Fruit fly (Drosophila melanogaster) whole organism, prepupa: ENCODE measurements around the gene moi.

Experiments
- Blimp-1 ChIP-seq: fragments of 200-800 bp; sonication (Bioruptor generic); optimal IDR thresholded peaks from 3 replicates; lab custom pipeline; 2017; ENCODE audit warnings: missing biosample characterization, missing genetic modification characterization, mild to moderate bottlenecking, moderate library complexity, missing genetic modification reagents
- CG10631 ChIP-seq: fragments of 200-800 bp; sonication (Bioruptor generic); optimal IDR thresholded peaks from 2 replicates; lab custom pipeline; 2016; ENCODE audit warnings: missing biosample characterization, missing genetic modification characterization
- CG10669 ChIP-seq: fragments of 200-800 bp; sonication (Bioruptor generic); optimal IDR thresholded peaks from 3 replicates; lab custom pipeline; 2018; ENCODE audit warnings: missing biosample characterization, mild to moderate bottlenecking, missing genetic modification characterization, moderate library complexity
- CG11294 ChIP-seq: fragments of 200-800 bp; sonication (Bioruptor generic); IDR thresholded peaks from 2 replicates; pipeline ENCODE4 v1.3.6; 2022; ENCODE audit warnings: missing biosample characterization, missing genetic modification characterization
- CG11762 ChIP-seq: fragments of 200-800 bp; sonication (Bioruptor generic); optimal IDR thresholded peaks from 3 replicates; lab custom pipeline; 2016; ENCODE audit warnings: missing biosample characterization, missing genetic modification characterization; ENCODE audit not compliant: insufficient read depth
- CG1621 ChIP-seq: fragments of 200-800 bp; sonication (Bioruptor generic); optimal IDR thresholded peaks from 3 replicates; lab custom pipeline; 2018; ENCODE audit warnings: missing biosample characterization, mild to moderate bottlenecking, missing genetic modification characterization
- CG3032 ChIP-seq: fragments of 200-800 bp; optimal IDR thresholded peaks from 2 replicates; lab custom pipeline; 2019; ENCODE audit warnings: missing biosample characterization, mild to moderate bottlenecking, missing genetic modification characterization, moderate library complexity
- CG31627 ChIP-seq: fragments of 200-800 bp; sonication (Bioruptor generic); optimal IDR thresholded peaks from 3 replicates; lab custom pipeline; 2016; ENCODE audit warnings: missing biosample characterization, missing genetic modification characterization
- CG32006 ChIP-seq: fragments of 200-800 bp; sonication (Bioruptor generic); optimal IDR thresholded peaks from 3 replicates; lab custom pipeline; 2017; ENCODE audit warnings: missing biosample characterization, mild to moderate bottlenecking, missing genetic modification characterization
- CG34406 ChIP-seq: fragments of 200-800 bp; sonication (Bioruptor generic); optimal IDR thresholded peaks from 3 replicates; lab custom pipeline; 2016; ENCODE audit warnings: missing biosample characterization, missing genetic modification characterization
- CG3919 ChIP-seq: fragments of 200-800 bp; sonication (Bioruptor generic); optimal IDR thresholded peaks from 3 replicates; lab custom pipeline; 2016; ENCODE audit warnings: missing biosample characterization, missing genetic modification characterization
- CG4318 ChIP-seq: fragments of 200-800 bp; sonication (Bioruptor generic); optimal IDR thresholded peaks from 3 replicates; lab custom pipeline; 2017; ENCODE audit warnings: missing biosample characterization, mild to moderate bottlenecking, missing genetic modification characterization
- CG6163 ChIP-seq: fragments of 200-800 bp; sonication (Bioruptor generic); IDR thresholded peaks from 3 replicates; pipeline ENCODE4 v1.3.6; 2022; ENCODE audit warnings: missing biosample characterization, missing genetic modification characterization
- CG6276 ChIP-seq: fragments of 200-800 bp; sonication (Bioruptor generic); optimal IDR thresholded peaks from 2 replicates; lab custom pipeline; 2017; ENCODE audit warnings: missing biosample characterization, mild to moderate bottlenecking, missing genetic modification characterization
- CG6792 ChIP-seq: fragments of 200-800 bp; sonication (Bioruptor generic); optimal IDR thresholded peaks from 3 replicates; lab custom pipeline; 2016; ENCODE audit warnings: missing biosample characterization, missing genetic modification characterization
- CG7368 ChIP-seq: fragments of 200-800 bp; sonication (Bioruptor generic); optimal IDR thresholded peaks from 3 replicates; lab custom pipeline; 2016; ENCODE audit warnings: missing biosample characterization, missing genetic modification characterization
- CG8119 ChIP-seq: fragments of 200-800 bp; sonication (Bioruptor generic); IDR thresholded peaks from 3 replicates; pipeline ENCODE4 v1.3.6; 2022; ENCODE audit warnings: missing biosample characterization, missing genetic modification characterization
- CG8319 ChIP-seq: fragments of 200-800 bp; sonication (Bioruptor generic); optimal IDR thresholded peaks from 3 replicates; lab custom pipeline; 2016; ENCODE audit warnings: missing biosample characterization, missing genetic modification characterization
- CG8632 ChIP-seq: fragments of 200-800 bp; sonication (Bioruptor generic); optimal IDR thresholded peaks from 3 replicates; lab custom pipeline; 2016; ENCODE audit warnings: missing biosample characterization, missing genetic modification characterization
- CG9139 ChIP-seq: fragments of 200-800 bp; sonication (Bioruptor generic); optimal IDR thresholded peaks from 3 replicates; lab custom pipeline; 2017; ENCODE audit warnings: missing biosample characterization, mild to moderate bottlenecking, missing genetic modification characterization
- Eip75B ChIP-seq: fragments of 200-800 bp; sonication (Bioruptor generic); optimal IDR thresholded peaks from 3 replicates; lab custom pipeline; 2016; ENCODE audit warnings: missing biosample characterization, missing genetic modification characterization
- Eip78C ChIP-seq: fragments of 200-800 bp; sonication (Bioruptor generic); peaks from one replicate; lab custom pipeline; 2016; ENCODE audit warnings: missing biosample characterization, missing genetic modification characterization
- Eip93F ChIP-seq: fragments of 200-800 bp; sonication (Bioruptor generic); optimal IDR thresholded peaks from 2 replicates; lab custom pipeline; 2016; ENCODE audit warnings: missing biosample characterization, mild to moderate bottlenecking, missing genetic modification characterization
- Ets21C ChIP-seq: fragments of 200-800 bp; sonication (Bioruptor generic); optimal IDR thresholded peaks from 3 replicates; lab custom pipeline; 2016; ENCODE audit warnings: missing biosample characterization, missing genetic modification characterization
- Ets96B ChIP-seq: fragments of 200-800 bp; optimal IDR thresholded peaks from 2 replicates; lab custom pipeline; 2019; ENCODE audit warnings: missing biosample characterization, mild to moderate bottlenecking, missing genetic modification characterization, moderate library complexity
- Gug ChIP-seq: fragments of 200-800 bp; sonication (Bioruptor generic); IDR thresholded peaks from 2 replicates; pipeline ENCODE4 v1.3.6; 2022; ENCODE audit warnings: missing biosample characterization, missing genetic modification characterization
- Hr38 ChIP-seq: sonication (Bioruptor generic); optimal IDR thresholded peaks from 2 replicates; lab custom pipeline; 2016; ENCODE audit warnings: missing biosample characterization, missing genetic modification characterization
- Hr39 ChIP-seq: fragments of 200-800 bp; sonication (Bioruptor generic); optimal IDR thresholded peaks from 2 replicates; lab custom pipeline; 2016; ENCODE audit warnings: missing biosample characterization, missing genetic modification characterization
- Hr4 ChIP-seq: fragments of 200-800 bp; sonication (Bioruptor generic); optimal IDR thresholded peaks from 3 replicates; lab custom pipeline; 2016; ENCODE audit warnings: missing biosample characterization, missing genetic modification characterization
- Lpt ChIP-seq: fragments of 200-800 bp; sonication (Bioruptor generic); optimal IDR thresholded peaks from 3 replicates; lab custom pipeline; 2016; ENCODE audit warnings: missing biosample characterization, missing genetic modification characterization
- OdsH ChIP-seq: fragments of 200-800 bp; sonication (Bioruptor generic); optimal IDR thresholded peaks from 3 replicates; lab custom pipeline; 2016; ENCODE audit warnings: missing biosample characterization, missing genetic modification characterization
- Smox ChIP-seq: fragments of 200-800 bp; sonication (Bioruptor generic); optimal IDR thresholded peaks from 3 replicates; lab custom pipeline; 2016; ENCODE audit warnings: missing biosample characterization, missing genetic modification characterization
- Sox102F ChIP-seq: fragments of 200-800 bp; sonication (Bioruptor generic); optimal IDR thresholded peaks from 2 replicates; lab custom pipeline; 2016; ENCODE audit warnings: missing biosample characterization, mild to moderate bottlenecking, missing genetic modification characterization
- Sox14 ChIP-seq: fragments of 200-800 bp; sonication (Bioruptor generic); optimal IDR thresholded peaks from 3 replicates; lab custom pipeline; 2016; ENCODE audit warnings: missing biosample characterization, missing genetic modification characterization
- Sox15 ChIP-seq: fragments of 200-800 bp; sonication (Bioruptor generic); optimal IDR thresholded peaks from 3 replicates; lab custom pipeline; 2016; ENCODE audit warnings: missing biosample characterization, missing genetic modification characterization
- achi ChIP-seq: fragments of 200-800 bp; sonication (Bioruptor generic); optimal IDR thresholded peaks from 3 replicates; lab custom pipeline; 2016; ENCODE audit warnings: missing biosample characterization, missing genetic modification characterization
- acj6 ChIP-seq: fragments of 200-800 bp; sonication (Bioruptor generic); optimal IDR thresholded peaks from 3 replicates; lab custom pipeline; 2016; ENCODE audit warnings: missing biosample characterization, missing genetic modification characterization
- cyc ChIP-seq: fragments of 200-800 bp; sonication (Bioruptor generic); optimal IDR thresholded peaks from 3 replicates; lab custom pipeline; 2016; ENCODE audit warnings: missing biosample characterization, missing genetic modification characterization
- dsx ChIP-seq: fragments of 200-800 bp; optimal IDR thresholded peaks from 3 replicates; lab custom pipeline; 2019; ENCODE audit warnings: missing biosample characterization, mild to moderate bottlenecking, missing genetic modification characterization, moderate library complexity; ENCODE audit not compliant: poor library complexity, severe bottlenecking
- eg ChIP-seq: fragments of 200-800 bp; sonication (Bioruptor generic); IDR thresholded peaks from 3 replicates; pipeline ENCODE4 v1.3.6; 2022; ENCODE audit warnings: missing biosample characterization, missing genetic modification characterization
- esn ChIP-seq: fragments of 200-800 bp; sonication (Bioruptor generic); optimal IDR thresholded peaks from 2 replicates; lab custom pipeline; 2016; ENCODE audit warnings: missing biosample characterization, mild to moderate bottlenecking, missing genetic modification characterization, moderate library complexity
- fd59A ChIP-seq: fragments of 200-800 bp; sonication (Bioruptor generic); optimal IDR thresholded peaks from 2 replicates; lab custom pipeline; 2017; ENCODE audit warnings: missing biosample characterization, mild to moderate bottlenecking, missing genetic modification characterization, missing genetic modification reagents
- fd85E ChIP-seq: fragments of 200-800 bp; sonication (Bioruptor generic); optimal IDR thresholded peaks from 3 replicates; lab custom pipeline; 2016; ENCODE audit warnings: missing biosample characterization, missing genetic modification characterization
- lz ChIP-seq: fragments of 200-800 bp; sonication (Bioruptor generic); optimal IDR thresholded peaks from 3 replicates; lab custom pipeline; 2016; ENCODE audit warnings: missing biosample characterization, missing genetic modification characterization
- net ChIP-seq: fragments of 200-800 bp; sonication (Bioruptor generic); optimal IDR thresholded peaks from 3 replicates; lab custom pipeline; 2016; ENCODE audit warnings: missing biosample characterization, missing genetic modification characterization
- pdm3 ChIP-seq: fragments of 200-800 bp; sonication (Bioruptor generic); optimal IDR thresholded peaks from 3 replicates; lab custom pipeline; 2016; ENCODE audit warnings: missing biosample characterization, missing genetic modification characterization
- salr ChIP-seq, 2 experiments: fragments of 200-800 bp; sonication (Bioruptor generic); optimal IDR thresholded peaks; 3 replicates each; lab custom pipeline; 2016 to 2018; ENCODE audit warnings: missing biosample characterization in 2 of 2, missing genetic modification characterization in 2 of 2, mild to moderate bottlenecking in 1 of 2
- spab ChIP-seq: fragments of 200-800 bp; sonication (Bioruptor generic); optimal IDR thresholded peaks from 2 replicates; lab custom pipeline; 2017; ENCODE audit warnings: missing biosample characterization, mild to moderate bottlenecking, missing genetic modification characterization, missing genetic modification reagents
- ss ChIP-seq, 2 experiments: fragments of 200-800 bp; sonication (Bioruptor generic); optimal IDR thresholded peaks; 2 replicates in 1 of 2; 3 replicates in 1 of 2; lab custom pipeline; 2017 to 2018; ENCODE audit warnings: mild to moderate bottlenecking in 2 of 2, missing biosample characterization in 2 of 2, missing genetic modification characterization in 2 of 2, moderate library complexity in 1 of 2
- svp ChIP-seq: fragments of 200-800 bp; sonication (Bioruptor generic); peaks from one replicate; lab custom pipeline; 2016; ENCODE audit warnings: missing biosample characterization, missing genetic modification characterization
- topi ChIP-seq: fragments of 200-800 bp; sonication (Bioruptor generic); optimal IDR thresholded peaks from 3 replicates; lab custom pipeline; 2016; ENCODE audit warnings: missing biosample characterization, missing genetic modification characterization
- vri ChIP-seq: fragments of 200-800 bp; sonication (Bioruptor generic); optimal IDR thresholded peaks from 3 replicates; lab custom pipeline; 2016; ENCODE audit warnings: missing biosample characterization, mild to moderate bottlenecking, missing genetic modification characterization

The moi gene

dm6 chr3R:18295262-18295944, 40.1 kb downstream of the moi start:
- TF ChIP-seq CG1621 (no peak), pdm3 (GFP tag; lab: Kevin White, UChicago) (no peak), dsx (GFP tag; lab: Kevin White, UChicago) (peak; percentile 11), CG11294 (GFP tag; lab: Robert Waterston, UW) (no peak), CG8119 (peak; percentile 45; the same call in 2 of the 3 replicates), Blimp-1 (GFP tag; lab: Kevin White, UChicago) (no peak), ss (GFP tag; optimal IDR thresholded peaks at IDR 0.05; lab: Kevin White, UChicago) (peak in 1 of 2 experiments; percentile 28), Eip75B (GFP tag; lab: Kevin White, UChicago) (peak; percentile 55), esn (GFP tag; lab: Kevin White, UChicago) (peak; percentile 27), CG6792 (GFP tag; lab: Kevin White, UChicago) (no peak), CG10631 (GFP tag; lab: Kevin White, UChicago) (peak; percentile 9), CG32006 (peak; percentile 65), Sox14 (GFP tag; lab: Kevin White, UChicago) (peak; percentile 48), Sox15 (GFP tag; lab: Kevin White, UChicago) (no peak), Hr38 (GFP tag; lab: Kevin White, UChicago) (no peak), Hr4 (GFP tag; lab: Kevin White, UChicago) (peak; percentile 64), salr (GFP tag; optimal IDR thresholded peaks at IDR 0.05; lab: Kevin White, UChicago) (peak; percentile 22 to 24), Lpt (peak; percentile 35), CG6276 (no peak), achi (no peak), svp (GFP tag; lab: Kevin White, UChicago) (peak; percentile 53), acj6 (GFP tag; lab: Kevin White, UChicago) (peak; percentile 37), Eip93F (GFP tag; lab: Kevin White, UChicago) (no peak), CG9139 (GFP tag; lab: Kevin White, UChicago) (no peak), CG8632 (no peak), Ets96B (tag; lab: Kevin White, UChicago) (peak; percentile 54), CG11762 (GFP tag; lab: Kevin White, UChicago) (no peak), CG31627 (GFP tag; lab: Kevin White, UChicago) (no peak), CG10669 (GFP tag; lab: Kevin White, UChicago) (peak; percentile 40), CG8319 (GFP tag; lab: Kevin White, UChicago) (no peak), Ets21C (GFP tag; lab: Kevin White, UChicago) (no peak), fd59A (GFP tag; lab: Kevin White, UChicago) (no peak), Sox102F (GFP tag; lab: Kevin White, UChicago) (no peak), Smox (GFP tag; lab: Kevin White, UChicago) (peak; percentile 21), fd85E (GFP tag; lab: Kevin White, UChicago) (no peak), topi (peak; percentile 3), CG6163 (GFP tag; lab: Robert Waterston, UW) (no peak), CG3919 (GFP tag; lab: Kevin White, UChicago) (peak; percentile 38), vri (GFP tag; lab: Kevin White, UChicago) (no peak), CG34406 (GFP tag; lab: Kevin White, UChicago) (peak; percentile 24), lz (peak; percentile 18), Gug (GFP tag; lab: Robert Waterston, UW) (no peak), eg (0 out of 3 replicates have a peak, but pooled peaks have one; percentile 18), Hr39 (GFP tag; lab: Kevin White, UChicago) (no peak), Eip78C (peak; percentile 89), CG7368 (GFP tag; lab: Kevin White, UChicago) (no peak), OdsH (peak; percentile 51), net (GFP tag; lab: Kevin White, UChicago) (peak; percentile 43), CG4318 (GFP tag; lab: Kevin White, UChicago) (no peak), cyc (GFP tag; lab: Kevin White, UChicago) (no peak), CG3032 (tag; lab: Kevin White, UChicago) (peak; percentile 28), spab (no peak)
